Worm (Caenorhabditis elegans) whole organism, L3 larva: ENCODE measurements around the gene col-175.

Experiments used
- jun-1 ChIP-seq: fragments of 150-350 bp; optimal IDR thresholded peaks from 2 replicates; lab custom pipeline; 2014; ENCODE audit warnings: missing biosample characterization, missing genetic modification reagents, missing genetic modification characterization
- mdl-1 ChIP-seq: fragments of 150-350 bp; optimal IDR thresholded peaks from 2 replicates; lab custom pipeline; 2014; ENCODE audit warnings: missing biosample characterization, missing genetic modification characterization
- nhr-237 ChIP-seq: fragments of 150-350 bp; optimal IDR thresholded peaks from 2 replicates; lab custom pipeline; 2014; ENCODE audit warnings: missing biosample characterization, missing genetic modification characterization
- pha-4 ChIP-seq: fragments of 150-350 bp; optimal IDR thresholded peaks from 2 replicates; lab custom pipeline; 2014; ENCODE audit warnings: missing biosample characterization, missing genetic modification reagents, missing genetic modification characterization
- ztf-11 ChIP-seq: fragments of 150-350 bp; optimal IDR thresholded peaks from 2 replicates; lab custom pipeline; 2014; ENCODE audit warnings: missing biosample characterization, missing genetic modification characterization
- ztf-4 ChIP-seq: fragments of 150-350 bp; optimal IDR thresholded peaks from 2 replicates; lab custom pipeline; 2014; ENCODE audit warnings: missing biosample characterization, missing genetic modification characterization

DNA sequence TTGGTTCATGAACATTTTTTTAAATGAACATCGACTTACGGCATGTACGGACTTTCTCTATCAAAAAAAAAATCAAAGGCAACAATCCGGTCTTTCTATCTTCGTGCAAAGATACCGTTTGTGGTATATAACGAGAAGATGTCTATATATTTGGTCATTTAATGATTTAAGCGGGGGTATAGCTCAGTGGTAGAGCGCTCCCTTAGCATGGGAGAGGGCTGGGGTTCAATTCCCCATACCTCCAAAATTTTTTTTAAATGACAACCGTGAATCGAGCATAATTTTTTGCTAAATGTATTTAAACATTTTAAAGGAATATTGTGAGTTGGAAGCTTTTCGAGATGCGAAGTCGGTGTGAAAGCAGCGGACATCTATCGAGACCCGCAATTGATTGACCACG lies 4.3 kb upstream of the col-175 start:
- TF ChIP-seq nhr-237 (tag; lab: Kevin White, UChicago) (no peak), mdl-1 (tag; lab: Kevin White, UChicago) (no peak), ztf-11 (tag; lab: Kevin White, UChicago) (no peak), pha-4 (tag; lab: Kevin White, UChicago) (no peak), jun-1 (tag; lab: Kevin White, UChicago) (no peak), ztf-4 (no peak)
